Fruit fly (Drosophila melanogaster) whole organism, adult: ENCODE data around the gene CG18088.

Source experiments
- CG11617 ChIP-seq: fragments of 200-800 bp; sonication (Bioruptor generic); optimal IDR thresholded peaks from 2 replicates; lab custom pipeline; 2017; ENCODE audit warnings: mild to moderate bottlenecking, missing biosample characterization, missing genetic modification reagents, missing genetic modification characterization
- CG12768 ChIP-seq: fragments of 200-800 bp; sonication (Bioruptor generic); optimal IDR thresholded peaks from 2 replicates; lab custom pipeline; 2017; ENCODE audit warnings: missing biosample characterization, missing genetic modification characterization, mild to moderate bottlenecking, moderate library complexity, missing genetic modification reagents
- CG14711 ChIP-seq: fragments of 200-800 bp; sonication (Bioruptor generic); optimal IDR thresholded peaks from 2 replicates; lab custom pipeline; 2018; ENCODE audit warnings: missing biosample characterization, mild to moderate bottlenecking, missing genetic modification characterization, moderate library complexity
- CG1620 ChIP-seq: fragments of 200-800 bp; sonication (Bioruptor generic); optimal IDR thresholded peaks from 2 replicates; lab custom pipeline; 2016; ENCODE audit warnings: missing biosample characterization, missing genetic modification characterization
- CG33017 ChIP-seq: fragments of 200-800 bp; sonication (Bioruptor generic); optimal IDR thresholded peaks from 2 replicates; lab custom pipeline; 2018; ENCODE audit warnings: missing biosample characterization, mild to moderate bottlenecking, missing genetic modification characterization, moderate library complexity
- CG5204 ChIP-seq: fragments of 200-800 bp; sonication (Bioruptor generic); optimal IDR thresholded peaks from 2 replicates; lab custom pipeline; 2016; ENCODE audit warnings: missing biosample characterization, missing genetic modification characterization
- CG7045 ChIP-seq: fragments of 200-800 bp; sonication (Bioruptor generic); optimal IDR thresholded peaks from 2 replicates; lab custom pipeline; 2017; ENCODE audit warnings: missing biosample characterization, mild to moderate bottlenecking, missing genetic modification characterization
- CG7101 ChIP-seq: fragments of 200-800 bp; sonication (Bioruptor generic); optimal IDR thresholded peaks from 2 replicates; lab custom pipeline; 2018; ENCODE audit warnings: missing biosample characterization, mild to moderate bottlenecking, missing genetic modification characterization, moderate library complexity
- Clk ChIP-seq: fragments of 200-800 bp; sonication (Bioruptor generic); optimal IDR thresholded peaks from 2 replicates; lab custom pipeline; 2017; ENCODE audit warnings: missing biosample characterization, missing genetic modification characterization
- Crg-1 ChIP-seq: fragments of 200-800 bp; sonication (Bioruptor generic); optimal IDR thresholded peaks from 2 replicates; lab custom pipeline; 2016; ENCODE audit warnings: missing biosample characterization, missing genetic modification characterization
- Hr96 ChIP-seq: fragments of 200-800 bp; sonication (Bioruptor generic); optimal IDR thresholded peaks from 2 replicates; lab custom pipeline; 2016; ENCODE audit warnings: missing biosample characterization, missing genetic modification characterization
- Mnt ChIP-seq: fragments of 200-800 bp; sonication (Bioruptor generic); optimal IDR thresholded peaks from 2 replicates; lab custom pipeline; 2016; ENCODE audit warnings: missing biosample characterization, mild to moderate bottlenecking, missing genetic modification characterization
- bab1 ChIP-seq: fragments of 200-800 bp; sonication (Bioruptor generic); optimal IDR thresholded peaks from 3 replicates; lab custom pipeline; 2019; ENCODE audit warnings: missing biosample characterization, mild to moderate bottlenecking, missing genetic modification characterization, moderate library complexity
- cic ChIP-seq: fragments of 200-800 bp; sonication (Bioruptor generic); optimal IDR thresholded peaks from 2 replicates; lab custom pipeline; 2017; ENCODE audit warnings: missing biosample characterization, mild to moderate bottlenecking, missing genetic modification characterization, moderate library complexity
- cnc ChIP-seq, 2 experiments: fragments of >200 bp; optimal IDR thresholded peaks; 2 replicates each; lab custom pipeline; 2017
- kay ChIP-seq: fragments of 200-800 bp; sonication (Bioruptor generic); peaks from one replicate; lab custom pipeline; 2016; ENCODE audit warnings: missing biosample characterization, missing genetic modification characterization, borderline replicate concordance
- ovo ChIP-seq: fragments of 200-800 bp; sonication (Bioruptor generic); optimal IDR thresholded peaks from 2 replicates; lab custom pipeline; 2016; ENCODE audit warnings: missing biosample characterization, missing genetic modification characterization
- pad ChIP-seq: fragments of 200-800 bp; sonication (Bioruptor generic); optimal IDR thresholded peaks from 3 replicates; lab custom pipeline; 2017; ENCODE audit warnings: missing biosample characterization, missing genetic modification characterization, mild to moderate bottlenecking, moderate library complexity, missing genetic modification reagents
- tj ChIP-seq: fragments of 200-800 bp; sonication (Bioruptor generic); optimal IDR thresholded peaks from 3 replicates; lab custom pipeline; 2017; ENCODE audit warnings: missing biosample characterization, mild to moderate bottlenecking, missing genetic modification characterization, moderate library complexity
- toe ChIP-seq: fragments of 200-800 bp; sonication (Bioruptor generic); optimal IDR thresholded peaks from 2 replicates; lab custom pipeline; 2016; ENCODE audit warnings: missing biosample characterization, missing genetic modification characterization

The CG18088 gene

dm6 chr2L:8997285-8997684 lies 29.9 kb downstream of the CG18088 start, which contains the start of the genes alien and CG18661:
alien (minus strand) TSS chr2L:8997379.
CG18661 (plus strand) TSS chr2L:8997605.
- TF ChIP-seq CG12768 (GFP tag; lab: Kevin White, UChicago) (peak; percentile 68), CG7045 (GFP tag; lab: Kevin White, UChicago) (peak; percentile 80), Crg-1 (GFP tag; lab: Kevin White, UChicago) (peak; percentile 59), toe (GFP tag; lab: Kevin White, UChicago) (peak; percentile 89), pad (peak; percentile 51), Hr96 (GFP tag; lab: Kevin White, UChicago) (peak; percentile 84), CG7101 (tag; lab: Kevin White, UChicago) (peak; percentile 74), bab1 (GFP tag; lab: Kevin White, UChicago) (peak; percentile 71), Mnt (GFP tag; lab: Kevin White, UChicago) (peak; percentile 55), CG33017 (tag; lab: Kevin White, UChicago) (peak; percentile 31), tj (GFP tag; lab: Kevin White, UChicago) (peak; percentile 36), CG14711 (tag; lab: Kevin White, UChicago) (peak; percentile 74), kay (GFP tag; lab: Kevin White, UChicago) (peak; percentile 98), cnc (optimal IDR thresholded peaks at IDR 0.05; lab: Kevin White, UChicago) (no peak), CG5204 (GFP tag; lab: Kevin White, UChicago) (peak; percentile 88), cic (GFP tag; lab: Kevin White, UChicago) (peak; percentile 29), CG1620 (GFP tag; lab: Kevin White, UChicago) (peak; percentile 76), Clk (peak; percentile 92), ovo (GFP tag; lab: Kevin White, UChicago) (peak; percentile 28), CG11617 (peak; percentile 56)

- TF ChIP-seq cnc (optimal IDR thresholded peaks at IDR 0.05; lab: Kevin White, UChicago) (no peak), tj (GFP tag; lab: Kevin White, UChicago) (no peak), CG11617 (no peak), Hr96 (GFP tag; lab: Kevin White, UChicago) (no peak), Clk (no peak), CG14711 (tag; lab: Kevin White, UChicago) (no peak), CG7045 (GFP tag; lab: Kevin White, UChicago) (no peak), Mnt (GFP tag; lab: Kevin White, UChicago) (no peak)
These were observed 30.9 kb downstream of the CG18088 start, which contains the start of gene Try29F for dm6 chr2L:8998237-8998636. Try29F (plus strand) TSS chr2L:8998537.

- TF ChIP-seq CG7045 (GFP tag; lab: Kevin White, UChicago) (peak; percentile 46), CG33017 (tag; lab: Kevin White, UChicago) (peak; percentile 39), Mnt (GFP tag; lab: Kevin White, UChicago) (no peak), CG12768 (GFP tag; lab: Kevin White, UChicago) (peak; percentile 35), CG14711 (tag; lab: Kevin White, UChicago) (no peak), tj (GFP tag; lab: Kevin White, UChicago) (peak; percentile 10), Clk (no peak), bab1 (GFP tag; lab: Kevin White, UChicago) (no peak), CG11617 (no peak), cic (GFP tag; lab: Kevin White, UChicago) (peak; percentile 60), toe (GFP tag; lab: Kevin White, UChicago) (no peak), CG7101 (tag; lab: Kevin White, UChicago) (peak; percentile 11), kay (GFP tag; lab: Kevin White, UChicago) (peak; percentile 74), CG1620 (GFP tag; lab: Kevin White, UChicago) (no peak)
These were observed 42.9 kb downstream of the CG18088 start, which contains the start of gene CG9568 for dm6 chr2L:9010267-9010666. CG9568 (plus strand) TSS chr2L:9010583.

- TF ChIP-seq cic (GFP tag; lab: Kevin White, UChicago) (peak; percentile 82), CG33017 (tag; lab: Kevin White, UChicago) (peak; percentile 31), Mnt (GFP tag; lab: Kevin White, UChicago) (no peak), kay (GFP tag; lab: Kevin White, UChicago) (peak; percentile 39)
These were observed 44.4 kb downstream of the CG18088 start, which contains the start of gene CG13102 for dm6 chr2L:9011543-9012238. CG13102 (plus strand) TSS chr2L:9012188.

- no peak for TF ChIP-seq Hr96 (GFP tag; lab: Kevin White, UChicago)
- no peak for TF ChIP-seq CG33017 (tag; lab: Kevin White, UChicago)
- no peak for TF ChIP-seq pad
- TF ChIP-seq Mnt (GFP tag; lab: Kevin White, UChicago): no peak
- TF ChIP-seq bab1 (GFP tag; lab: Kevin White, UChicago): no peak
- TF ChIP-seq cic (GFP tag; lab: Kevin White, UChicago): no peak
- no peak for TF ChIP-seq ovo (GFP tag; lab: Kevin White, UChicago)
- TF ChIP-seq tj (GFP tag; lab: Kevin White, UChicago): no peak
- TF ChIP-seq kay (GFP tag; lab: Kevin White, UChicago): no peak
- no peak for TF ChIP-seq Crg-1 (GFP tag; lab: Kevin White, UChicago)
- no peak for TF ChIP-seq CG11617
These were observed 46.6 kb downstream of the CG18088 start, which contains the start of gene Rcd-1r for dm6 chr2L:9013968-9014367. Rcd-1r (minus strand) TSS chr2L:9014068.

- TF ChIP-seq cnc (optimal IDR thresholded peaks at IDR 0.05; lab: Kevin White, UChicago): no peak
- no peak for TF ChIP-seq CG5204 (GFP tag; lab: Kevin White, UChicago)
- no peak for TF ChIP-seq pad
- TF ChIP-seq Crg-1 (GFP tag; lab: Kevin White, UChicago): no peak
- no peak for TF ChIP-seq CG33017 (tag; lab: Kevin White, UChicago)
- no peak for TF ChIP-seq CG14711 (tag; lab: Kevin White, UChicago)
- TF ChIP-seq toe (GFP tag; lab: Kevin White, UChicago): no peak
- no peak for TF ChIP-seq CG1620 (GFP tag; lab: Kevin White, UChicago)
These were observed 52.1 kb downstream of the CG18088 start for dm6 chr2L:9019438-9019837.
